Worm (Caenorhabditis elegans) whole organism, midembryonic: ENCODE data around the gene exo-1.

Experiments
- T22C8.4 ChIP-seq: fragments of 200-800 bp; sonication (Bioruptor generic); IDR thresholded peaks from 2 replicates; pipeline ENCODE4 v1.3.6; 2022; ENCODE audit warnings: missing genetic modification characterization, missing compliant biosample characterization
- cog-1 ChIP-seq: sonication (generic microtip); optimal IDR thresholded peaks from 2 replicates; lab custom pipeline; 2016; ENCODE audit warnings: missing genetic modification characterization, missing compliant biosample characterization
- flt-1 ChIP-seq: fragments of 200-800 bp; sonication (Bioruptor generic); IDR thresholded peaks from 2 replicates; pipeline ENCODE4 v1.3.6; 2022; ENCODE audit warnings: missing genetic modification characterization, missing compliant biosample characterization
- klf-2 ChIP-seq: fragments of 200-800 bp; sonication (Bioruptor generic); conservative IDR thresholded peaks from 2 replicates; pipeline ENCODE4 v1.3.6; 2022; ENCODE audit warnings: missing genetic modification reagents, missing genetic modification characterization, missing compliant biosample characterization
- med-1 ChIP-seq: sonication (generic microtip); optimal IDR thresholded peaks from 2 replicates; lab custom pipeline; 2017; ENCODE audit warnings: missing genetic modification characterization, mild to moderate bottlenecking, missing compliant biosample characterization, antibody characterized with exemption, missing genetic modification reagents; ENCODE audit not compliant: insufficient read depth
- ref-1 ChIP-seq: fragments of 200-800 bp; sonication (Bioruptor generic); conservative IDR thresholded peaks from 2 replicates; pipeline ENCODE4 v1.3.6; 2022; ENCODE audit warnings: missing genetic modification reagents, missing genetic modification characterization, missing compliant biosample characterization
- tab-1 ChIP-seq: fragments of 200-800 bp; sonication (Bioruptor generic); IDR thresholded peaks from 2 replicates; pipeline ENCODE4 v1.3.6; 2022; ENCODE audit warnings: missing genetic modification characterization, missing compliant biosample characterization
- ztf-23 ChIP-seq: fragments of 200-800 bp; sonication (Bioruptor generic); IDR thresholded peaks from 2 replicates; pipeline ENCODE4 v1.3.6; 2022; ENCODE audit warnings: missing genetic modification reagents, missing genetic modification characterization, missing compliant biosample characterization
- ztf-29 ChIP-seq: fragments of 200-800 bp; sonication (Bioruptor generic); IDR thresholded peaks from 2 replicates; pipeline ENCODE4 v1.3.6; 2022; ENCODE audit warnings: missing genetic modification reagents, missing genetic modification characterization, missing compliant biosample characterization

The exo-1 gene

ce11 chrIII:13423414-13423813, at the start of gene exo-1:
exo-1 (plus strand) TSS chrIII:13423514.
- TF ChIP-seq cog-1 (tag; lab: Kevin White, UChicago) (no peak), tab-1 (no peak), T22C8.4 (GFP tag; lab: Robert Waterston, UW) (no peak), klf-2 (GFP tag; lab: Robert Waterston, UW) (no peak), ref-1 (GFP tag; lab: Robert Waterston, UW) (no peak), flt-1 (GFP tag; lab: Robert Waterston, UW) (no peak), ztf-29 (no peak), ztf-23 (GFP tag; lab: Robert Waterston, UW) (no peak), med-1 (GFP tag; lab: Kevin White, UChicago) (no peak)

- TF ChIP-seq klf-2 (GFP tag; lab: Robert Waterston, UW) (no peak), tab-1 (no peak), ztf-29 (no peak), ref-1 (GFP tag; lab: Robert Waterston, UW) (no peak), med-1 (GFP tag; lab: Kevin White, UChicago) (no peak), T22C8.4 (GFP tag; lab: Robert Waterston, UW) (no peak), cog-1 (tag; lab: Kevin White, UChicago) (no peak), flt-1 (GFP tag; lab: Robert Waterston, UW) (no peak)
These were observed 47.0 kb upstream of the exo-1 start, which contains the start of gene lis-1 for ce11 chrIII:13376304-13376760. lis-1 (minus strand) TSS chrIII:13376710.

- no peak for TF ChIP-seq flt-1 (GFP tag; lab: Robert Waterston, UW)
- no peak for TF ChIP-seq T22C8.4 (GFP tag; lab: Robert Waterston, UW)
- TF ChIP-seq ztf-23 (GFP tag; lab: Robert Waterston, UW) = no peak
- no peak for TF ChIP-seq ref-1 (GFP tag; lab: Robert Waterston, UW)
- TF ChIP-seq cog-1 (tag; lab: Kevin White, UChicago) = no peak
- no peak for TF ChIP-seq ztf-29
- TF ChIP-seq tab-1 = no peak
- TF ChIP-seq med-1 (GFP tag; lab: Kevin White, UChicago) = no peak
- TF ChIP-seq klf-2 (GFP tag; lab: Robert Waterston, UW) = no peak
These were observed 46.1 kb upstream of the exo-1 start for ce11 chrIII:13377249-13377648.

ce11 chrIII:13378242-13378641, 45.1 kb upstream of the exo-1 start, which contains the start of gene T03F6.10:
T03F6.10 (minus strand) TSS chrIII:13378342.
- TF ChIP-seq klf-2 (GFP tag; lab: Robert Waterston, UW) = no peak
- no peak for TF ChIP-seq ref-1 (GFP tag; lab: Robert Waterston, UW)
- no peak for TF ChIP-seq ztf-29
- TF ChIP-seq med-1 (GFP tag; lab: Kevin White, UChicago) = no peak
- TF ChIP-seq ztf-23 (GFP tag; lab: Robert Waterston, UW) = no peak
- no peak for TF ChIP-seq flt-1 (GFP tag; lab: Robert Waterston, UW)
- no peak for TF ChIP-seq T22C8.4 (GFP tag; lab: Robert Waterston, UW)
- TF ChIP-seq cog-1 (tag; lab: Kevin White, UChicago) = no peak
- no peak for TF ChIP-seq tab-1

- TF ChIP-seq ref-1 (GFP tag; lab: Robert Waterston, UW) (no peak), cog-1 (tag; lab: Kevin White, UChicago) (no peak), med-1 (GFP tag; lab: Kevin White, UChicago) (no peak), ztf-23 (GFP tag; lab: Robert Waterston, UW) (no peak), flt-1 (GFP tag; lab: Robert Waterston, UW) (no peak), T22C8.4 (GFP tag; lab: Robert Waterston, UW) (no peak), ztf-29 (no peak)
These were observed 43.1 kb upstream of the exo-1 start, which contains the start of gene T03F6.6 for ce11 chrIII:13380196-13380595. T03F6.6 (minus strand) TSS chrIII:13380296.

ce11 chrIII:13380881-13381280, 42.4 kb upstream of the exo-1 start:
- TF ChIP-seq ref-1 (GFP tag; lab: Robert Waterston, UW) (no peak), med-1 (GFP tag; lab: Kevin White, UChicago) (no peak), klf-2 (GFP tag; lab: Robert Waterston, UW) (no peak), ztf-29 (no peak), T22C8.4 (GFP tag; lab: Robert Waterston, UW) (no peak), tab-1 (no peak), flt-1 (GFP tag; lab: Robert Waterston, UW) (no peak), ztf-23 (GFP tag; lab: Robert Waterston, UW) (no peak), cog-1 (tag; lab: Kevin White, UChicago) (no peak)

- no peak for TF ChIP-seq T22C8.4 (GFP tag; lab: Robert Waterston, UW)
- no peak for TF ChIP-seq cog-1 (tag; lab: Kevin White, UChicago)
- TF ChIP-seq ztf-23 (GFP tag; lab: Robert Waterston, UW) = no peak
- no peak for TF ChIP-seq flt-1 (GFP tag; lab: Robert Waterston, UW)
- TF ChIP-seq med-1 (GFP tag; lab: Kevin White, UChicago) = no peak
- no peak for TF ChIP-seq ztf-29
- TF ChIP-seq tab-1 = no peak
- no peak for TF ChIP-seq ref-1 (GFP tag; lab: Robert Waterston, UW)
These were observed 41.6 kb upstream of the exo-1 start for ce11 chrIII:13381684-13382083.

- TF ChIP-seq flt-1 (GFP tag; lab: Robert Waterston, UW) = no peak
- no peak for TF ChIP-seq klf-2 (GFP tag; lab: Robert Waterston, UW)
- TF ChIP-seq med-1 (GFP tag; lab: Kevin White, UChicago) = no peak
- TF ChIP-seq ztf-23 (GFP tag; lab: Robert Waterston, UW) = no peak
- TF ChIP-seq tab-1 = no peak
- TF ChIP-seq ztf-29 = no peak
- no peak for TF ChIP-seq cog-1 (tag; lab: Kevin White, UChicago)
- TF ChIP-seq ref-1 (GFP tag; lab: Robert Waterston, UW) = no peak
- no peak for TF ChIP-seq T22C8.4 (GFP tag; lab: Robert Waterston, UW)
These were observed 40.2 kb upstream of the exo-1 start for ce11 chrIII:13383159-13383558.

- no peak for TF ChIP-seq T22C8.4 (GFP tag; lab: Robert Waterston, UW)
- TF ChIP-seq tab-1 = no peak
- no peak for TF ChIP-seq med-1 (GFP tag; lab: Kevin White, UChicago)
These were observed 37.5 kb upstream of the exo-1 start, which contains the start of gene T03F6.4 for ce11 chrIII:13385850-13386249. T03F6.4 (plus strand) TSS chrIII:13386150.
